Worm (Caenorhabditis elegans) whole organism, L1 larva: ENCODE data around the gene srpa-72.

ENCODE experiments used
- C04F5.9 ChIP-seq: sonication (generic microtip); optimal IDR thresholded peaks from 2 replicates; lab custom pipeline; 2016; ENCODE audit warnings: missing genetic modification characterization, missing compliant biosample characterization
- C16A3.4 ChIP-seq: fragments of 150-350 bp; optimal IDR thresholded peaks from 2 replicates; lab custom pipeline; 2014; ENCODE audit warnings: missing biosample characterization, missing genetic modification characterization
- C34B4.2 ChIP-seq: sonication (generic microtip); optimal IDR thresholded peaks from 2 replicates; lab custom pipeline; 2017; ENCODE audit warnings: mild to moderate bottlenecking, missing genetic modification characterization, missing compliant biosample characterization
- F16B12.6 ChIP-seq: fragments of 150-350 bp; optimal IDR thresholded peaks from 2 replicates; lab custom pipeline; 2014; ENCODE audit warnings: missing biosample characterization, missing genetic modification characterization
- Y116A8C.19 ChIP-seq: sonication (generic microtip); optimal IDR thresholded peaks from 2 replicates; lab custom pipeline; 2016; ENCODE audit warnings: missing compliant biosample characterization, missing genetic modification characterization, borderline replicate concordance
- aly-2 ChIP-seq: fragments of 150-350 bp; optimal IDR thresholded peaks from 2 replicates; lab custom pipeline; 2014; ENCODE audit warnings: missing biosample characterization, missing genetic modification characterization
- ama-1 ChIP-seq: fragments of 150-350 bp; optimal IDR thresholded peaks from 2 replicates; lab custom pipeline; 2014
- ceh-63 ChIP-seq: fragments of 200-800 bp; sonication (Bioruptor generic); optimal IDR thresholded peaks from 2 replicates; lab custom pipeline; 2018; ENCODE audit warnings: mild to moderate bottlenecking, missing genetic modification characterization, missing compliant biosample characterization
- ceh-8 ChIP-seq: fragments of 200-800 bp; sonication (Bioruptor generic); optimal IDR thresholded peaks from 2 replicates; lab custom pipeline; 2018; ENCODE audit warnings: mild to moderate bottlenecking, missing genetic modification characterization, moderate library complexity, missing compliant biosample characterization
- ceh-82 ChIP-seq, 3 experiments: fragments of 150-350 bp in 1 of 3; sonication (generic microtip) in 2 of 3; optimal IDR thresholded peaks; 2 replicates each; lab custom pipeline; 2014 to 2017; ENCODE audit warnings: missing biosample characterization in 3 of 3, missing genetic modification characterization in 3 of 3
- ceh-88 ChIP-seq: fragments of 200-800 bp; sonication (Bioruptor generic); IDR thresholded peaks from 2 replicates; pipeline ENCODE4 v1.3.6; 2022; ENCODE audit warnings: missing genetic modification characterization, missing compliant biosample characterization
- ceh-90 ChIP-seq: sonication (generic microtip); optimal IDR thresholded peaks from 2 replicates; lab custom pipeline; 2016; ENCODE audit warnings: missing genetic modification characterization, missing compliant biosample characterization
- ces-1 ChIP-seq: fragments of 150-350 bp; optimal IDR thresholded peaks from 2 replicates; lab custom pipeline; 2014; ENCODE audit warnings: missing biosample characterization, missing genetic modification reagents, missing genetic modification characterization
- dsc-1 ChIP-seq: sonication (generic microtip); optimal IDR thresholded peaks from 2 replicates; lab custom pipeline; 2016; ENCODE audit warnings: mild to moderate bottlenecking, missing genetic modification characterization, missing compliant biosample characterization
- efl-1 ChIP-seq, 4 experiments: fragments of 150-350 bp; optimal IDR thresholded peaks in 3 of 4; peaks in 1 of 4; 1 replicate in 1 of 4; 2 replicates in 3 of 4; lab custom pipeline; 2014; ENCODE audit warnings: missing biosample characterization in 2 of 4, missing genetic modification characterization in 2 of 4, missing genetic modification reagents in 2 of 4
- egl-27 ChIP-seq, 2 experiments: fragments of 150-350 bp in 1 of 2; sonication (generic microtip); optimal IDR thresholded peaks; 3 replicates each; lab custom pipeline; 2017 to 2018; ENCODE audit warnings: missing biosample characterization in 2 of 2, missing genetic modification characterization in 2 of 2, missing genetic modification reagents in 2 of 2
- ets-5 ChIP-seq: fragments of 200-800 bp; sonication (Bioruptor generic); IDR thresholded peaks from 2 replicates; pipeline ENCODE4 v1.3.6; 2022; ENCODE audit warnings: missing genetic modification characterization, missing compliant biosample characterization
- fkh-10 ChIP-seq: sonication (generic microtip); optimal IDR thresholded peaks from 2 replicates; lab custom pipeline; 2017; ENCODE audit warnings: missing biosample characterization, missing genetic modification reagents, missing genetic modification characterization
- fkh-8 ChIP-seq: sonication (generic microtip); optimal IDR thresholded peaks from 2 replicates; lab custom pipeline; 2016; ENCODE audit warnings: mild to moderate bottlenecking, missing genetic modification characterization, missing compliant biosample characterization
- fos-1 ChIP-seq: fragments of 150-350 bp; optimal IDR thresholded peaks from 2 replicates; lab custom pipeline; 2014; ENCODE audit warnings: missing biosample characterization, missing genetic modification characterization
- grh-1 ChIP-seq: fragments of 200-800 bp; sonication (Bioruptor generic); IDR thresholded peaks from 2 replicates; pipeline ENCODE4 v1.3.6; 2022; ENCODE audit warnings: missing genetic modification reagents, missing genetic modification characterization, missing compliant biosample characterization
- hlh-17 ChIP-seq: fragments of 200-800 bp; sonication (Bioruptor generic); optimal IDR thresholded peaks from 2 replicates; lab custom pipeline; 2018; ENCODE audit warnings: missing genetic modification characterization, mild to moderate bottlenecking, missing compliant biosample characterization, moderate library complexity, borderline replicate concordance
- isw-1 ChIP-seq: fragments of 200-800 bp; sonication (Bioruptor generic); IDR thresholded peaks from 2 replicates; pipeline ENCODE4 v1.3.6; 2022; ENCODE audit warnings: missing genetic modification characterization, missing compliant biosample characterization
- lin-35 ChIP-seq, 2 experiments: fragments of 150-350 bp; optimal IDR thresholded peaks; 2 replicates each; lab custom pipeline; 2014; ENCODE audit warnings: missing biosample characterization in 2 of 2, missing genetic modification characterization in 2 of 2, missing genetic modification reagents in 2 of 2
- mab-9 ChIP-seq: fragments of 200-800 bp; sonication (Bioruptor generic); IDR thresholded peaks from 2 replicates; pipeline ENCODE4 v1.3.6; 2022; ENCODE audit warnings: missing genetic modification reagents, missing genetic modification characterization, missing compliant biosample characterization
- mef-2 ChIP-seq: fragments of 150-350 bp; optimal IDR thresholded peaks from 2 replicates; lab custom pipeline; 2014; ENCODE audit warnings: missing biosample characterization, missing genetic modification characterization
- nhr-12 ChIP-seq: sonication (generic microtip); optimal IDR thresholded peaks from 2 replicates; lab custom pipeline; 2017; ENCODE audit warnings: missing biosample characterization, missing genetic modification characterization
- nhr-19 ChIP-seq: fragments of 200-800 bp; sonication (Bioruptor generic); conservative IDR thresholded peaks from 2 replicates; pipeline ENCODE4 v1.3.6; 2022; ENCODE audit warnings: missing genetic modification characterization, missing compliant biosample characterization
- nhr-47 ChIP-seq: sonication (generic microtip); optimal IDR thresholded peaks from 2 replicates; lab custom pipeline; 2016; ENCODE audit warnings: mild to moderate bottlenecking, missing genetic modification characterization, moderate library complexity, missing compliant biosample characterization
- nhr-77 ChIP-seq: fragments of 150-350 bp; optimal IDR thresholded peaks from 2 replicates; lab custom pipeline; 2014; ENCODE audit warnings: missing biosample characterization, missing genetic modification characterization
- snpc-4 ChIP-seq: fragments of 150-350 bp; optimal IDR thresholded peaks from 2 replicates; lab custom pipeline; 2014; ENCODE audit warnings: missing biosample characterization, missing genetic modification characterization
- sox-4 ChIP-seq: sonication (generic microtip); optimal IDR thresholded peaks from 2 replicates; lab custom pipeline; 2016; ENCODE audit warnings: missing genetic modification characterization, missing compliant biosample characterization
- sptf-1 ChIP-seq: fragments of 150-350 bp; optimal IDR thresholded peaks from 2 replicates; lab custom pipeline; 2014; ENCODE audit warnings: missing biosample characterization, missing genetic modification characterization
- sup-37 ChIP-seq: fragments of 200-800 bp; sonication (Bioruptor generic); optimal IDR thresholded peaks from 2 replicates; lab custom pipeline; 2018; ENCODE audit warnings: mild to moderate bottlenecking, missing genetic modification characterization, missing compliant biosample characterization
- swsn-7 ChIP-seq: sonication (generic microtip); optimal IDR thresholded peaks from 2 replicates; lab custom pipeline; 2016; ENCODE audit warnings: missing genetic modification characterization, missing compliant biosample characterization
- tlp-1 ChIP-seq: fragments of 150-350 bp; optimal IDR thresholded peaks from 2 replicates; lab custom pipeline; 2014; ENCODE audit warnings: missing biosample characterization, missing genetic modification characterization
- unc-130 ChIP-seq: fragments of 150-350 bp; optimal IDR thresholded peaks from 2 replicates; lab custom pipeline; 2017; ENCODE audit warnings: missing biosample characterization, missing genetic modification characterization, inconsistent platforms
- unc-30 ChIP-seq: sonication (generic microtip); optimal IDR thresholded peaks from 2 replicates; lab custom pipeline; 2017; ENCODE audit warnings: missing biosample characterization, missing genetic modification characterization
- vab-15 ChIP-seq: sonication (generic microtip); optimal IDR thresholded peaks from 2 replicates; lab custom pipeline; 2017; ENCODE audit warnings: missing genotype, mild to moderate bottlenecking, missing genetic modification characterization, missing compliant biosample characterization
- xbp-1 ChIP-seq: sonication (generic microtip); optimal IDR thresholded peaks from 2 replicates; lab custom pipeline; 2016; ENCODE audit warnings: missing genetic modification characterization, missing compliant biosample characterization
- zag-1 ChIP-seq: fragments of 150-350 bp; optimal IDR thresholded peaks from 2 replicates; lab custom pipeline; 2014; ENCODE audit warnings: missing biosample characterization, missing genetic modification characterization
- zip-4 ChIP-seq: fragments of 200-800 bp; sonication (Bioruptor generic); optimal IDR thresholded peaks from 2 replicates; lab custom pipeline; 2018; ENCODE audit warnings: mild to moderate bottlenecking, missing genetic modification characterization, moderate library complexity, missing compliant biosample characterization
- ztf-11 ChIP-seq, 2 experiments: sonication (generic microtip); optimal IDR thresholded peaks; 2 replicates each; lab custom pipeline; 2016 to 2017; ENCODE audit warnings: missing genetic modification characterization in 2 of 2, missing biosample characterization in 1 of 2, missing compliant biosample characterization in 1 of 2

srpa-72 gene

DNA sequence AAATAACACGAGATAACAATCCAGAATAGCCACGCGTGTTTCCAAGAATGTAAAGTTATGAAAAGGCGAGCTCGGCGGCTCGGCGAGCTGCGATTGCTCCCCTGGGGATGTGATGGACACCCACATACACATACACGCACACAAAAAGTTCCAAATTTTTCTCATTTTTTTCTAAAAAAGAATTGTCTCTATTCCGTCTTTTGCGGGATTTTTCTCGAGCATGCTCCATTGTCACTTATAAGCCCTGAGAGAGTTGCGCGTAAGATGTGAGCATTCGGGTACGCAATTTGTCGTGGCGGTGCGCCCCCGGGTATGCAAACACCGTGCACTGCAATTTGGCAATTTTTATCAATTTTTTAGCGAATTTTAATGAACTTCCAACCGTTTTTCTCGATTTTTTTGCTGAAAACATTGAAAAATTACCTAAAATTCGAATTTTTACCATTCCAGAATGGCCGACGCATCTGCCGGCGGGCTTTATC, at the start of gene srpa-72, which contains the start of gene F08D12.12 (continued):
- TF ChIP-seq nhr-12 (tag; lab: Kevin White, UChicago): no peak
- peak; percentile 29 to 61 for TF ChIP-seq lin-35 (GFP tag; optimal IDR thresholded peaks at IDR 0.05; lab: Kevin White, UChicago)
- no peak for TF ChIP-seq ces-1 (GFP tag; lab: Kevin White, UChicago)
- no peak for TF ChIP-seq dsc-1 (tag; lab: Kevin White, UChicago)
- TF ChIP-seq nhr-47 (tag; lab: Kevin White, UChicago): no peak
- TF ChIP-seq tlp-1 (tag; lab: Kevin White, UChicago): no peak
- TF ChIP-seq fos-1: no peak
- TF ChIP-seq ama-1 (lab: Kevin White, UChicago): no peak
- TF ChIP-seq C34B4.2 (tag; lab: Kevin White, UChicago): no peak
- no peak for TF ChIP-seq ztf-11 (tag; optimal IDR thresholded peaks at IDR 0.05; lab: Kevin White, UChicago)
- TF ChIP-seq efl-1 (optimal IDR thresholded peaks at IDR 0.05; lab: Kevin White, UChicago): peak; percentile 56 to 60
- peak; percentile 53 to 95 for TF ChIP-seq efl-1 (GFP tag; optimal IDR thresholded peaks at IDR 0.05 in 1 of 2; lab: Kevin White, UChicago)
- peak; percentile 23 for TF ChIP-seq nhr-19 (GFP tag; lab: Robert Waterston, UW)
- TF ChIP-seq egl-27 (tag; optimal IDR thresholded peaks at IDR 0.05; lab: Kevin White, UChicago): no peak
- TF ChIP-seq Y116A8C.19 (tag; lab: Kevin White, UChicago): no peak
- TF ChIP-seq ceh-63 (GFP tag; lab: Kevin White, UChicago): no peak
- no peak for TF ChIP-seq hlh-17 (GFP tag; lab: Kevin White, UChicago)
- peak; percentile 18; the same call in 1 of the 2 replicates for TF ChIP-seq isw-1 (GFP tag; lab: Robert Waterston, UW)
- TF ChIP-seq ets-5 (GFP tag; lab: Robert Waterston, UW): no peak
- TF ChIP-seq F16B12.6 (tag; lab: Kevin White, UChicago): peak; percentile 91
- peak; percentile 42 for TF ChIP-seq C16A3.4 (tag; lab: Kevin White, UChicago)
- TF ChIP-seq ceh-88 (GFP tag; lab: Robert Waterston, UW): no peak
- no peak for TF ChIP-seq C04F5.9 (tag; lab: Kevin White, UChicago)
- no peak for TF ChIP-seq sup-37
- TF ChIP-seq ceh-82 (tag; optimal IDR thresholded peaks at IDR 0.05; lab: Kevin White, UChicago): peak in 2 of 3 experiments; percentile 27 to 41

DNA sequence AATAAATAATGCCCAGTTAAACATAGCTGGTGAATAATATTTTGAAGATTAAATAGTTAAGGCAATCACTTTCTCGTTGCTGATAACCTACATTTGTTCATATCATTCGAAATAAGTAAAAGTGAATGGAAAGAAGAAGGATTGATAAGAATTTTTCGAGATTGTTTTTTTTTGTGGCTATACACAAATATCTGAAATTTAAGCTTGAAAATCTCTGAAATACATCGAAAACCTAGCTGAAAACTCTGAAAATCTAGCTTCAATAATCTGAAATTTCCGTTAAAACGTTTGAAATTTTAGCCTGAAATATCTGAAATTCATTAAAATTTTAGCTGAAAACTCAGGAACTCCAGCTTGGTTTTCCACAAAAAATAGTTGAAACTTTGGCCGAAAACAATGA, 47.7 kb upstream of the srpa-72 start, which contains the start of gene T05A8.6:
TSS of gene T05A8.6 (minus strand) at position 101 of the 400 bp plus-strand sequence.
- TF ChIP-seq aly-2 (no peak), fkh-8 (no peak), unc-130 (no peak)

DNA sequence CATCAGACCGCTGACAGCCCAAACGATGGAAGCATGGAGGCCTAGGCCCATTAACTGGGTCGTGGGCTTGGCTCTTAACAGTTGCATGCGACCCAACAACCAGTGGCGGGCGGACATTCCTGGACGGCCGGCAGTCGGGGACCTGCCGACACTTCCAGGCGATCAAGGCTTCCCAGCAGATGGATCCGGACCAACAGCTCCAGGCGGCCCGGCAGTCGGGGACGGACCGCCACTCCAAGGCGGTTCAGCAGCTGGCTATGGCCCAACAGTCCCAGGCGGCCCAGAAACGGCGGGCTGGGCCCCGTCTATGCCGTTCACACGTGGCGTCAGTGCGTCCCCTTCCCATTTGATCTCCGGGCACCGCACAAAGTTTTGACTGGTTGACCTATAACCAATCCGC, 45.9 kb upstream of the srpa-72 start:
- no peak for TF ChIP-seq ztf-11 (tag; optimal IDR thresholded peaks at IDR 0.05; lab: Kevin White, UChicago)
- TF ChIP-seq ceh-8 (GFP tag; lab: Kevin White, UChicago): peak; percentile 21

ce11 chrII:2742251-2742650, 45.0 kb upstream of the srpa-72 start, which contains the start of gene T05A8.7:
TSS of gene T05A8.7 (minus strand) at chrII:2742351.
- TF ChIP-seq unc-30 (tag; lab: Kevin White, UChicago) (no peak), fos-1 (no peak), vab-15 (tag; lab: Kevin White, UChicago) (no peak), ceh-90 (tag; lab: Kevin White, UChicago) (no peak), mab-9 (GFP tag; lab: Robert Waterston, UW) (no peak)

DNA sequence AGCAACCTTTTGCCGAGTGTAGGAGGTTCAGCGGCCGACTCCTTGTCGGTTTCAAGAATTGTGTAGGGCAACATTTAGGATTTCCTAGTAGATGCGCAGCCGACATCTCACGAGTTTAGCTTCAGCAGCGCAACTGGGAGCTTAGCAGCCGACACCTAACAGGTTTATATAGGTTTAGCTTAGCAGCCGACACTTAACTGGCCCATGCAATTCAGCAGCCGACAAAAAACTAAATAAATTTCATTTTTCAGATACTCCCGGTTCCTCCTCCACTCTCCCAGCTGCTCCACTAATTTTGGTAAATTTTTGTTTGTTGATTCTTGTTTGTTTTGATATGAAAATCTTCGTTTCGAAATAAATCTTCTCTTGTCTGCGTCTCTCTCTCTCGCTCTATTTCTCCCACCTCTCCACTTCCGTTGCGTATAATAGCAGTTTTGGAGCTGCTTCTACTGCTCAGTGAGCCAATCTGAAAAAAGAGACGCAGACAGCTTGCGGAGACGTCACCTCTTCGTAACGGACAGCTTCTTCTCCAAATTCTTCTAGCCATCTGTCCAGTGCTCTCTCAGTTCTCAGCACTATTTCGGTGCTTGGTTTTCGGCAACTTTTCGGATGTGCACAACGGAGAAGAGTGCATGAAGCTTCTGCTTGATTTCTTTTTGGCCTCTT, 39.2 kb upstream of the srpa-72 start:
- TF ChIP-seq sox-4 (tag; lab: Kevin White, UChicago) (peak; percentile 34), sptf-1 (tag; lab: Kevin White, UChicago) (no peak), sup-37 (peak; percentile 11), fkh-10 (GFP tag; lab: Kevin White, UChicago) (peak; percentile 88), nhr-47 (tag; lab: Kevin White, UChicago) (peak; percentile 78), fos-1 (peak; percentile 54), nhr-19 (GFP tag; lab: Robert Waterston, UW) (peak; percentile 16), zip-4 (GFP tag; lab: Kevin White, UChicago) (no peak), tlp-1 (tag; lab: Kevin White, UChicago) (no peak), nhr-77 (no peak), aly-2 (no peak), mef-2 (tag; lab: Kevin White, UChicago) (no peak), grh-1 (GFP tag; lab: Robert Waterston, UW) (no peak), snpc-4 (tag; lab: Kevin White, UChicago) (peak; percentile 66), zag-1 (tag; lab: Kevin White, UChicago) (peak; percentile 57), xbp-1 (tag; lab: Kevin White, UChicago) (peak; percentile 42), swsn-7 (tag; lab: Kevin White, UChicago) (peak; percentile 53), C04F5.9 (tag; lab: Kevin White, UChicago) (no peak)
